Worm (Caenorhabditis elegans) whole organism, mixed stage, embryonic: Measurements from ENCODE around the gene nex-3.

ENCODE experiments used
- M03D4.4 ChIP-seq: sonication (generic microtip); optimal IDR thresholded peaks from 2 replicates; lab custom pipeline; 2017; ENCODE audit warnings: mild to moderate bottlenecking, missing genetic modification characterization, missing compliant biosample characterization
- bed-3 ChIP-seq: fragments of 200-800 bp; sonication (Bioruptor generic); optimal IDR thresholded peaks from 3 replicates; lab custom pipeline; 2018; ENCODE audit warnings: mild to moderate bottlenecking, missing genetic modification characterization, moderate library complexity, missing compliant biosample characterization
- blmp-1 ChIP-seq: fragments of 150-350 bp; optimal IDR thresholded peaks from 2 replicates; lab custom pipeline; 2014; ENCODE audit warnings: missing biosample characterization, missing genetic modification characterization
- ceh-39 ChIP-seq: fragments of 150-350 bp; optimal IDR thresholded peaks from 2 replicates; lab custom pipeline; 2014; ENCODE audit warnings: missing biosample characterization, missing genetic modification characterization
- ceh-43 ChIP-seq: fragments of 200-800 bp; sonication (Bioruptor generic); optimal IDR thresholded peaks from 2 replicates; lab custom pipeline; 2018; ENCODE audit warnings: mild to moderate bottlenecking, missing genetic modification characterization, moderate library complexity, missing compliant biosample characterization
- ces-1 ChIP-seq: fragments of 150-350 bp; optimal IDR thresholded peaks from 2 replicates; lab custom pipeline; 2014; ENCODE audit warnings: missing biosample characterization, missing genetic modification reagents, missing genetic modification characterization
- cnd-1 ChIP-seq: fragments of 200-800 bp; sonication (Bioruptor generic); optimal IDR thresholded peaks from 2 replicates; lab custom pipeline; 2018; ENCODE audit warnings: mild to moderate bottlenecking, missing genetic modification characterization, missing compliant biosample characterization
- drap-1 ChIP-seq: fragments of 200-800 bp; sonication (Bioruptor generic); optimal IDR thresholded peaks from 3 replicates; lab custom pipeline; 2018; ENCODE audit warnings: mild to moderate bottlenecking, missing genetic modification characterization, missing compliant biosample characterization
- elt-1 ChIP-seq: sonication (generic microtip); optimal IDR thresholded peaks from 2 replicates; lab custom pipeline; 2017; ENCODE audit warnings: missing genetic modification characterization, mild to moderate bottlenecking, missing compliant biosample characterization, antibody characterized with exemption, moderate library complexity, borderline replicate concordance; ENCODE audit not compliant: insufficient read depth
- elt-3 ChIP-seq: fragments of 150-350 bp; optimal IDR thresholded peaks from 2 replicates; lab custom pipeline; 2014; ENCODE audit warnings: missing biosample characterization, missing genetic modification characterization
- flh-1 ChIP-seq: fragments of 200-800 bp; sonication (Bioruptor generic); optimal IDR thresholded peaks from 2 replicates; lab custom pipeline; 2018; ENCODE audit warnings: mild to moderate bottlenecking, missing genetic modification characterization, moderate library complexity, missing compliant biosample characterization
- ham-2 ChIP-seq: fragments of 200-800 bp; sonication (Bioruptor generic); optimal IDR thresholded peaks from 2 replicates; lab custom pipeline; 2018; ENCODE audit warnings: mild to moderate bottlenecking, missing genetic modification characterization, missing compliant biosample characterization
- hlh-1 ChIP-seq: fragments of 150-350 bp; optimal IDR thresholded peaks from 2 replicates; lab custom pipeline; 2014; ENCODE audit warnings: missing biosample characterization, missing genetic modification reagents, missing genetic modification characterization
- lin-13 ChIP-seq: fragments of 150-350 bp; optimal IDR thresholded peaks from 2 replicates; lab custom pipeline; 2014; ENCODE audit warnings: missing biosample characterization, missing genetic modification characterization
- lin-32 ChIP-seq: fragments of 200-800 bp; sonication (Bioruptor generic); optimal IDR thresholded peaks from 2 replicates; lab custom pipeline; 2018; ENCODE audit warnings: mild to moderate bottlenecking, missing genetic modification characterization, missing compliant biosample characterization
- lsy-2 ChIP-seq: fragments of 150-350 bp; optimal IDR thresholded peaks from 2 replicates; lab custom pipeline; 2014; ENCODE audit warnings: missing biosample characterization, missing genetic modification characterization
- mab-5 ChIP-seq: fragments of 150-350 bp; optimal IDR thresholded peaks from 2 replicates; lab custom pipeline; 2014; ENCODE audit warnings: missing biosample characterization, missing genetic modification characterization
- mep-1 ChIP-seq: fragments of 150-350 bp; optimal IDR thresholded peaks from 2 replicates; lab custom pipeline; 2017; ENCODE audit warnings: missing biosample characterization, missing genetic modification reagents, missing genetic modification characterization, inconsistent platforms
- mls-2 ChIP-seq: sonication (generic microtip); optimal IDR thresholded peaks from 2 replicates; lab custom pipeline; 2016; ENCODE audit warnings: mild to moderate bottlenecking, missing genetic modification characterization, moderate library complexity, missing compliant biosample characterization
- nhr-12 ChIP-seq: fragments of 150-350 bp; optimal IDR thresholded peaks from 2 replicates; lab custom pipeline; 2014; ENCODE audit warnings: missing biosample characterization, missing genetic modification characterization
- nhr-2 ChIP-seq: fragments of 150-350 bp; optimal IDR thresholded peaks from 2 replicates; lab custom pipeline; 2014; ENCODE audit warnings: missing biosample characterization, missing genetic modification characterization
- nhr-237 ChIP-seq: fragments of 150-350 bp; optimal IDR thresholded peaks from 2 replicates; lab custom pipeline; 2014; ENCODE audit warnings: missing biosample characterization, missing genetic modification characterization
- nhr-28 ChIP-seq: fragments of 150-350 bp; optimal IDR thresholded peaks from 2 replicates; lab custom pipeline; 2014; ENCODE audit warnings: missing biosample characterization, missing genetic modification characterization
- nhr-76 ChIP-seq: sonication (generic microtip); optimal IDR thresholded peaks from 2 replicates; lab custom pipeline; 2017; ENCODE audit warnings: missing biosample characterization, missing genetic modification characterization
- pha-4 ChIP-seq: fragments of 150-350 bp; optimal IDR thresholded peaks from 2 replicates; lab custom pipeline; 2018; ENCODE audit warnings: missing biosample characterization, missing genetic modification reagents, missing genetic modification characterization
- sem-2 ChIP-seq: fragments of 200-800 bp; sonication (Bioruptor generic); optimal IDR thresholded peaks from 2 replicates; lab custom pipeline; 2018; ENCODE audit warnings: mild to moderate bottlenecking, missing genetic modification characterization, missing compliant biosample characterization
- snpc-4 ChIP-seq: fragments of 150-350 bp; optimal IDR thresholded peaks from 2 replicates; lab custom pipeline; 2014; ENCODE audit warnings: missing biosample characterization, missing genetic modification characterization
- tbx-8 ChIP-seq: fragments of 200-800 bp; sonication (Bioruptor generic); optimal IDR thresholded peaks from 2 replicates; lab custom pipeline; 2018; ENCODE audit warnings: mild to moderate bottlenecking, missing genetic modification characterization, moderate library complexity, missing compliant biosample characterization
- unc-120 ChIP-seq: sonication (generic microtip); optimal IDR thresholded peaks from 2 replicates; lab custom pipeline; 2017; ENCODE audit warnings: missing genetic modification characterization, missing compliant biosample characterization; ENCODE audit not compliant: poor library complexity, severe bottlenecking
- unc-39 ChIP-seq: fragments of 150-350 bp; optimal IDR thresholded peaks from 2 replicates; lab custom pipeline; 2014; ENCODE audit warnings: missing biosample characterization, missing genetic modification characterization
- unc-62 ChIP-seq: fragments of 150-350 bp; optimal IDR thresholded peaks from 2 replicates; lab custom pipeline; 2014; ENCODE audit warnings: missing biosample characterization, missing genetic modification reagents, missing genetic modification characterization
- zip-8 ChIP-seq: fragments of 150-350 bp; optimal IDR thresholded peaks from 2 replicates; lab custom pipeline; 2014; ENCODE audit warnings: missing biosample characterization, missing genetic modification characterization
- ztf-11 ChIP-seq: fragments of 150-350 bp; optimal IDR thresholded peaks from 2 replicates; lab custom pipeline; 2014; ENCODE audit warnings: missing biosample characterization, missing genetic modification characterization

Gene nex-3

DNA sequence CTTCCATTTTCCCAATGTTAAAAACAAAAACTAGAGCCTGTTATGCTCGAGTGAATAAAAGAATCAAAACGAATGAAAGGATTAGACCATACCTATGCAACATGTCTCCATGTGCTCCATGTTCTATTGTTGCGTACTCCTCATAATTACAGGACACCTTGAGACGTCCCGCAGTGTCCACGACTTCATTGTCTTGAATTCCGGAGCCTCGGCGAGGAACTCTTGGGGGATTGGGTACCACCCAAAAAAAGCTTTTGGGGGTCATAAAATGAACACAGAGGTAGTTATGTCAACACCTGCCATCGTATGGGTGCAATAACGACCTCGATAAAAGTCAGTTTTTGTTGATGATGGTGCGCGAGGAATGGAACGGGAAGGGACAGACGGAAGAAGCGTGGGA lies 13.0 kb downstream of the nex-3 start:
- TF ChIP-seq ztf-11 (tag; lab: Kevin White, UChicago) (no peak), ces-1 (GFP tag; lab: Kevin White, UChicago) (no peak), nhr-28 (tag; lab: Kevin White, UChicago) (no peak), tbx-8 (no peak), nhr-237 (tag; lab: Kevin White, UChicago) (no peak), elt-1 (tag; lab: Kevin White, UChicago) (no peak), bed-3 (no peak), drap-1 (no peak), lin-32 (peak; percentile 52), pha-4 (tag; lab: Kevin White, UChicago) (no peak), lsy-2 (tag; lab: Kevin White, UChicago) (no peak), nhr-12 (tag; lab: Kevin White, UChicago) (no peak), unc-62 (GFP tag; lab: Kevin White, UChicago) (no peak), ceh-43 (GFP tag; lab: Kevin White, UChicago) (peak; percentile 62), unc-120 (tag; lab: Kevin White, UChicago) (no peak), mep-1 (tag; lab: Kevin White, UChicago) (no peak), nhr-2 (peak; percentile 17), unc-39 (tag; lab: Kevin White, UChicago) (no peak), ham-2 (GFP tag; lab: Kevin White, UChicago) (no peak), lin-13 (tag; lab: Kevin White, UChicago) (no peak), ceh-39 (tag; lab: Kevin White, UChicago) (no peak), nhr-76 (no peak), elt-3 (tag; lab: Kevin White, UChicago) (no peak), M03D4.4 (no peak), flh-1 (no peak), zip-8 (tag; lab: Kevin White, UChicago) (peak; percentile 4), cnd-1 (tag; lab: Kevin White, UChicago) (peak; percentile 7), blmp-1 (no peak), mab-5 (tag; lab: Kevin White, UChicago) (no peak), hlh-1 (tag; lab: Kevin White, UChicago) (no peak)

DNA sequence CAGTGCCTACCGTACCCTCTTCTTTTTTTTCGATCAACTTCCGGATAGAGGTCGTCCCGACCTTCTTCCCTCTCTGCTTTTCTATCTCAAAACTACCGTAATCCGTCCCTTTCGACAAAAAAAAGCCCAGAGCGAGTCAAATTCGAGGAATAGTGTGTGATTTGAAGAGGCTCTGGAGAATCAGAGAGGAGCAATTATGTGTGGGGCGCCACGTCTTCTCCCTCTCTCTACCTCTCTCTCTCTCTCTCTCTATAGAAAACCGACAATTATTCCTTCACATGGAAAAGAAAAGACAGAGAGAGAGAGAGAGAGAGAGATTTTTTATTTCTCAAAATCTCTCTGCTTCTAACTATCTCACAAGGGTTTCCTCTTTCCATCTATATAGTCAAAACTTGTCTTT lies 14.7 kb downstream of the nex-3 start:
- TF ChIP-seq lsy-2 (tag; lab: Kevin White, UChicago) (peak; percentile 51), ceh-43 (GFP tag; lab: Kevin White, UChicago) (peak; percentile 96), zip-8 (tag; lab: Kevin White, UChicago) (no peak)

DNA sequence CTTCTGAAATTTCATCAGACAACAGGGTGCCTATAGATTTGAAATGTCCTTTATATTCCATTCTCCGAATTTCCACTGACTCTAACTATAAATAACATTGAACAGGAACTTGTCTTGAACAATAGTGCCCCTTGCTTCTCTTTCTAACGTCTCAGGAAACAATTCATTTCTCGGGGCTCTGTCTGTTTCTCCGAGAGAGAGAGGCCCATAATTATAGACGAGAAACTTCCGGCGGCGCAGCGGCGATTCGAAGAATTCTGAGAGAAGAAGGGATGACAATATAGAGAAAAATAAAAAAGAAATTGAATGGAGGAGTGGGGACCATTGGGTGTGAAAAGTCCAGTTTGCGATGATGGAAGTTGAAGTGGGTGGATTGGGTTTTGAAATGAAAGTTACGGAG lies 18.4 kb downstream of the nex-3 start:
- TF ChIP-seq lsy-2 (tag; lab: Kevin White, UChicago), result no peak

DNA sequence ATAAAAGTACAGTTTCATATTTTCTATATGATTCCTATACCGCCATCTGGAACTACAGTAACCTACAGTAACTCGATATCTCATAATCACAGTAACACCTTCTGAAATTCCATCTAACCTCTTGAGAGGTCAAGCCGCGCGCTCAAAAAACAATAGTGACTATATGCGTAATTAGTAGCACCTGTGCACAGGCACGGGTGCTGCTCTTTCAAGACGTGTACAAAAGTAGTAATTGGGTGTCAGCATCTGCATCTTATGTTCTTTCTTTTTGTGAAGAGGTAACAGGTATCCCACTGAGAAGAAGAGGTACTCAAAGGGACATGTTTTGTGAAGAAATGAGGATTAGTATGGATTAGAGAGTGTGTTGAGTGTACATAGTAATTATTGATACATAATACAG lies 19.5 kb downstream of the nex-3 start:
- TF ChIP-seq ces-1 (GFP tag; lab: Kevin White, UChicago), result no peak
- TF ChIP-seq mls-2 (tag; lab: Kevin White, UChicago), result peak; percentile 32
- peak; percentile 93 for TF ChIP-seq nhr-2
- no peak for TF ChIP-seq ceh-39 (tag; lab: Kevin White, UChicago)
- peak; percentile 91 for TF ChIP-seq lin-32
- peak; percentile 87 for TF ChIP-seq ceh-43 (GFP tag; lab: Kevin White, UChicago)

DNA sequence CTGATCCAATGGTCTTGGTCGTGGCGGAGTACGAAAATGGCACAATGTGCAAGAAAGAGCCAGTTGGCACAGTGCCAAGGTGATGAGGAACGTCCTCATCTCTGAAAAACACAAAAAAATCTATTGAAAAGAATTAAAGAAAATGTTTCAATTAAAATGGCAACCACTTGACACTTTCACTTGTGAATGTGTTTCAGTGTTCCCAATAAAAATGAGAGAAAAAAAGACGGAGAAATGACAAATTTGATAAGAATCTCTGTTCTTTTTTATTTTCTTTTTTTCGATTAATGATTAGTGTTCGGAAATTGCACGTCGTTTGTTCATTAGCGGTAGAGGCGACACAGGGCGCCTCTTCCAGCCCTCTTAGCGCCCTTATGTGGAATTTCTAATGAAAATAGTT lies 25.4 kb downstream of the nex-3 start, which contains the start of gene ndg-4:
Gene ndg-4 (minus strand): TSS at position 101 of the 400 bp plus-strand sequence.
- TF ChIP-seq elt-3 (tag; lab: Kevin White, UChicago) (no peak), lsy-2 (tag; lab: Kevin White, UChicago) (no peak), snpc-4 (tag; lab: Kevin White, UChicago) (no peak), M03D4.4 (no peak), nhr-28 (tag; lab: Kevin White, UChicago) (no peak), sem-2 (no peak), nhr-12 (tag; lab: Kevin White, UChicago) (no peak), ham-2 (GFP tag; lab: Kevin White, UChicago) (no peak), drap-1 (no peak), lin-32 (no peak), mab-5 (tag; lab: Kevin White, UChicago) (no peak), flh-1 (no peak), cnd-1 (tag; lab: Kevin White, UChicago) (no peak), mls-2 (tag; lab: Kevin White, UChicago) (no peak), unc-120 (tag; lab: Kevin White, UChicago) (no peak), ces-1 (GFP tag; lab: Kevin White, UChicago) (no peak), nhr-2 (no peak)
